Worm (Caenorhabditis elegans) whole organism, late embryonic: ENCODE measurements around the gene C24A3.9.

Experiments used
- C38D4.7 ChIP-seq: fragments of 200-800 bp; sonication (Bioruptor generic); optimal IDR thresholded peaks from 2 replicates; lab custom pipeline; 2018; ENCODE audit warnings: mild to moderate bottlenecking, missing genetic modification characterization, moderate library complexity, missing compliant biosample characterization
- F13H6.1 ChIP-seq: sonication (generic microtip); optimal IDR thresholded peaks from 2 replicates; lab custom pipeline; 2016; ENCODE audit warnings: missing genetic modification characterization, missing compliant biosample characterization
- Y22D7AL.16 ChIP-seq: sonication (generic microtip); optimal IDR thresholded peaks from 2 replicates; lab custom pipeline; 2016; ENCODE audit warnings: missing genetic modification characterization, missing compliant biosample characterization
- ceh-19 ChIP-seq: fragments of 200-800 bp; sonication (Bioruptor generic); optimal IDR thresholded peaks from 2 replicates; lab custom pipeline; 2018; ENCODE audit warnings: mild to moderate bottlenecking, missing genetic modification characterization, missing compliant biosample characterization
- ceh-2 ChIP-seq: sonication (generic microtip); optimal IDR thresholded peaks from 2 replicates; lab custom pipeline; 2016; ENCODE audit warnings: missing genotype, missing genetic modification characterization, missing compliant biosample characterization
- ceh-24 ChIP-seq: sonication (generic microtip); optimal IDR thresholded peaks from 2 replicates; lab custom pipeline; 2016; ENCODE audit warnings: mild to moderate bottlenecking, missing genetic modification characterization, missing compliant biosample characterization
- ceh-31 ChIP-seq: sonication (generic microtip); optimal IDR thresholded peaks from 2 replicates; lab custom pipeline; 2016; ENCODE audit warnings: missing genetic modification characterization, missing compliant biosample characterization
- ceh-34 ChIP-seq: sonication (generic microtip); optimal IDR thresholded peaks from 2 replicates; lab custom pipeline; 2016; ENCODE audit warnings: mild to moderate bottlenecking, missing genetic modification characterization, missing compliant biosample characterization
- ceh-45 ChIP-seq: fragments of 200-800 bp; sonication (Bioruptor generic); IDR thresholded peaks from 2 replicates; pipeline ENCODE4 v1.3.6; 2022; ENCODE audit warnings: missing genetic modification reagents, missing genetic modification characterization, missing compliant biosample characterization
- ceh-48 ChIP-seq: sonication (generic microtip); optimal IDR thresholded peaks from 2 replicates; lab custom pipeline; 2016; ENCODE audit warnings: missing genetic modification characterization, inconsistent platforms, missing compliant biosample characterization
- ceh-6 ChIP-seq: fragments of 200-800 bp; sonication (Bioruptor generic); optimal IDR thresholded peaks from 2 replicates; lab custom pipeline; 2018; ENCODE audit warnings: mild to moderate bottlenecking, missing genetic modification characterization, missing compliant biosample characterization
- ceh-9 ChIP-seq: sonication (generic microtip); optimal IDR thresholded peaks from 2 replicates; lab custom pipeline; 2016; ENCODE audit warnings: mild to moderate bottlenecking, missing genetic modification characterization, inconsistent platforms, missing compliant biosample characterization
- che-1 ChIP-seq: sonication (generic microtip); optimal IDR thresholded peaks from 2 replicates; lab custom pipeline; 2016; ENCODE audit warnings: mild to moderate bottlenecking, missing genetic modification characterization, missing compliant biosample characterization
- dve-1 ChIP-seq: sonication (generic microtip); optimal IDR thresholded peaks from 2 replicates; lab custom pipeline; 2017; ENCODE audit warnings: antibody characterized with exemption, mild to moderate bottlenecking, missing genetic modification characterization, missing compliant biosample characterization
- elt-4 ChIP-seq: sonication (generic microtip); optimal IDR thresholded peaks from 2 replicates; lab custom pipeline; 2016; ENCODE audit warnings: missing genetic modification characterization, missing compliant biosample characterization
- ets-4 ChIP-seq: sonication (generic microtip); optimal IDR thresholded peaks from 2 replicates; lab custom pipeline; 2016; ENCODE audit warnings: missing genetic modification characterization, missing compliant biosample characterization
- eyg-1 ChIP-seq: sonication (generic microtip); optimal IDR thresholded peaks from 2 replicates; lab custom pipeline; 2016; ENCODE audit warnings: missing genotype, missing genetic modification characterization, missing compliant biosample characterization
- fax-1 ChIP-seq: sonication (generic microtip); optimal IDR thresholded peaks from 2 replicates; lab custom pipeline; 2016; ENCODE audit warnings: missing genotype, missing genetic modification characterization, missing compliant biosample characterization
- fkh-10 ChIP-seq: fragments of 150-350 bp; optimal IDR thresholded peaks from 2 replicates; lab custom pipeline; 2014; ENCODE audit warnings: missing biosample characterization, missing genetic modification reagents, missing genetic modification characterization
- gmeb-2 ChIP-seq: sonication (generic microtip); optimal IDR thresholded peaks from 2 replicates; lab custom pipeline; 2016; ENCODE audit warnings: missing genetic modification characterization, inconsistent platforms, missing compliant biosample characterization
- hlh-30 ChIP-seq: sonication (generic microtip); optimal IDR thresholded peaks from 2 replicates; lab custom pipeline; 2017; ENCODE audit warnings: antibody characterized with exemption, missing genetic modification characterization, missing compliant biosample characterization; ENCODE audit not compliant: insufficient read depth
- hlh-6 ChIP-seq: sonication (generic microtip); optimal IDR thresholded peaks from 2 replicates; lab custom pipeline; 2016; ENCODE audit warnings: missing genotype, missing genetic modification characterization, missing compliant biosample characterization
- hlh-8 ChIP-seq: sonication (generic microtip); optimal IDR thresholded peaks from 2 replicates; lab custom pipeline; 2016; ENCODE audit warnings: missing genotype, missing genetic modification characterization, missing compliant biosample characterization
- lim-6 ChIP-seq: sonication (generic microtip); optimal IDR thresholded peaks from 2 replicates; lab custom pipeline; 2016; ENCODE audit warnings: missing genetic modification characterization, missing compliant biosample characterization
- lin-11 ChIP-seq: fragments of 200-800 bp; sonication (Bioruptor generic); optimal IDR thresholded peaks from 2 replicates; lab custom pipeline; 2018; ENCODE audit warnings: mild to moderate bottlenecking, missing genetic modification characterization, missing compliant biosample characterization
- madf-2 ChIP-seq: sonication (generic microtip); optimal IDR thresholded peaks from 2 replicates; lab custom pipeline; 2017; ENCODE audit warnings: missing genetic modification characterization, missing compliant biosample characterization
- nfya-1 ChIP-seq: sonication (generic microtip); optimal IDR thresholded peaks from 2 replicates; lab custom pipeline; 2017; ENCODE audit warnings: missing genetic modification characterization, mild to moderate bottlenecking, missing compliant biosample characterization, antibody characterized with exemption, moderate library complexity
- nhr-11 ChIP-seq: fragments of 150-350 bp; optimal IDR thresholded peaks from 2 replicates; lab custom pipeline; 2014; ENCODE audit warnings: missing biosample characterization, missing genetic modification characterization
- nhr-232 ChIP-seq: sonication (generic microtip); optimal IDR thresholded peaks from 2 replicates; lab custom pipeline; 2016; ENCODE audit warnings: missing genetic modification characterization, missing compliant biosample characterization
- pat-9 ChIP-seq: fragments of 200-800 bp; sonication (Bioruptor generic); optimal IDR thresholded peaks from 2 replicates; lab custom pipeline; 2018; ENCODE audit warnings: mild to moderate bottlenecking, missing genetic modification characterization, moderate library complexity, missing compliant biosample characterization
- pax-1 ChIP-seq: fragments of 150-350 bp; optimal IDR thresholded peaks from 2 replicates; lab custom pipeline; 2014; ENCODE audit warnings: missing biosample characterization, missing genetic modification characterization
- pros-1 ChIP-seq: fragments of 150-350 bp; optimal IDR thresholded peaks from 2 replicates; lab custom pipeline; 2014; ENCODE audit warnings: missing biosample characterization, missing genetic modification reagents, missing genetic modification characterization
- ref-2 ChIP-seq: sonication (generic microtip); optimal IDR thresholded peaks from 2 replicates; lab custom pipeline; 2016; ENCODE audit warnings: missing genetic modification characterization, missing compliant biosample characterization
- rnt-1 ChIP-seq: sonication (generic microtip); optimal IDR thresholded peaks from 2 replicates; lab custom pipeline; 2016; ENCODE audit warnings: missing genetic modification characterization, missing compliant biosample characterization
- sdc-2 ChIP-seq: sonication (generic microtip); optimal IDR thresholded peaks from 2 replicates; lab custom pipeline; 2016; ENCODE audit warnings: missing genotype, missing genetic modification characterization, missing compliant biosample characterization
- sox-4 ChIP-seq: sonication (generic microtip); optimal IDR thresholded peaks from 2 replicates; lab custom pipeline; 2017; ENCODE audit warnings: mild to moderate bottlenecking, missing genetic modification characterization, inconsistent platforms, missing compliant biosample characterization
- tbx-2 ChIP-seq: sonication (generic microtip); optimal IDR thresholded peaks from 2 replicates; lab custom pipeline; 2016; ENCODE audit warnings: missing genetic modification characterization, missing compliant biosample characterization
- ttx-3 ChIP-seq: sonication (generic microtip); optimal IDR thresholded peaks from 2 replicates; lab custom pipeline; 2016; ENCODE audit warnings: missing genetic modification reagents, missing genetic modification characterization, missing compliant biosample characterization
- unc-3 ChIP-seq, 2 experiments: fragments of 200-800 bp in 1 of 2; sonication (Bioruptor generic) in 1 of 2; sonication (generic microtip) in 1 of 2; conservative IDR thresholded peaks in 1 of 2; optimal IDR thresholded peaks in 1 of 2; 2 replicates each; pipeline versions ENCODE4 v1.3.6 to Lab custom; 2016 to 2022; ENCODE audit warnings: missing compliant biosample characterization in 2 of 2, missing genetic modification characterization in 2 of 2, missing genetic modification reagents in 1 of 2
- unc-42 ChIP-seq: sonication (generic microtip); optimal IDR thresholded peaks from 2 replicates; lab custom pipeline; 2016; ENCODE audit warnings: missing genotype, missing genetic modification characterization, missing compliant biosample characterization
- unc-55 ChIP-seq: sonication (generic microtip); optimal IDR thresholded peaks from 2 replicates; lab custom pipeline; 2017; ENCODE audit warnings: missing biosample characterization, missing genetic modification reagents, missing genetic modification characterization
- unc-86 ChIP-seq: sonication (generic microtip); optimal IDR thresholded peaks from 2 replicates; lab custom pipeline; 2016; ENCODE audit warnings: missing genetic modification characterization, missing compliant biosample characterization

The C24A3.9 gene

ce11 chrX:9011471-9011870 is 1.2 kb upstream of the C24A3.9 start:
- TF ChIP-seq sdc-2 (tag; lab: Kevin White, UChicago): no peak
- no peak for TF ChIP-seq pros-1 (tag; lab: Kevin White, UChicago)
- no peak for TF ChIP-seq C38D4.7 (GFP tag; lab: Kevin White, UChicago)

- TF ChIP-seq fax-1: no peak
- TF ChIP-seq ceh-31 (tag; lab: Kevin White, UChicago): no peak
- no peak for TF ChIP-seq ceh-6 (GFP tag; lab: Kevin White, UChicago)
- TF ChIP-seq fkh-10: no peak
- TF ChIP-seq F13H6.1 (tag; lab: Kevin White, UChicago): no peak
- no peak for TF ChIP-seq ttx-3 (tag; lab: Kevin White, UChicago)
- TF ChIP-seq hlh-30 (tag; lab: Kevin White, UChicago): no peak
Observed at ce11 chrX:8998809-8999208, 11.5 kb downstream of the C24A3.9 start, which contains the start of gene C24A3.1. TSS of gene C24A3.1 (plus strand) at chrX:8999071.

- no peak for TF ChIP-seq eyg-1 (tag; lab: Kevin White, UChicago)
- peak; percentile 28 for TF ChIP-seq unc-42 (tag; lab: Kevin White, UChicago)
Observed at ce11 chrX:8997450-8998075, 12.8 kb downstream of the C24A3.9 start, which contains the start of gene C24A3.2. TSS of gene C24A3.2 (plus strand) at chrX:8997500.

ce11 chrX:8996496-8997116 is 13.7 kb downstream of the C24A3.9 start:
- TF ChIP-seq madf-2 (tag; lab: Kevin White, UChicago): no peak
- no peak for TF ChIP-seq pax-1
- peak; percentile 78 for TF ChIP-seq unc-42 (tag; lab: Kevin White, UChicago)
- no peak for TF ChIP-seq dve-1 (tag; lab: Kevin White, UChicago)
- no peak for TF ChIP-seq unc-3 (GFP tag; conservative IDR thresholded peaks at IDR 0.05; lab: Robert Waterston, UW)
- no peak for TF ChIP-seq unc-3 (tag; optimal IDR thresholded peaks at IDR 0.05; lab: Kevin White, UChicago)
- no peak for TF ChIP-seq rnt-1 (tag; lab: Kevin White, UChicago)
- TF ChIP-seq nhr-11 (tag; lab: Kevin White, UChicago): no peak
- peak; percentile 34 for TF ChIP-seq hlh-6 (tag; lab: Kevin White, UChicago)
- TF ChIP-seq nhr-232 (tag; lab: Kevin White, UChicago): no peak
- TF ChIP-seq fax-1: no peak
- TF ChIP-seq sox-4: no peak
- TF ChIP-seq, all 69 proteins: peak for 2

- TF ChIP-seq ceh-2 (tag; lab: Kevin White, UChicago): no peak
- no peak for TF ChIP-seq unc-86 (tag; lab: Kevin White, UChicago)
- TF ChIP-seq fax-1: no peak
- no peak for TF ChIP-seq ets-4 (tag; lab: Kevin White, UChicago)
- no peak for TF ChIP-seq nhr-11 (tag; lab: Kevin White, UChicago)
- TF ChIP-seq ceh-34 (tag; lab: Kevin White, UChicago): peak; percentile 30
- TF ChIP-seq rnt-1 (tag; lab: Kevin White, UChicago): peak; percentile 28
- peak; percentile 40 for TF ChIP-seq sox-4
- no peak for TF ChIP-seq lin-11 (tag; lab: Kevin White, UChicago)
- TF ChIP-seq ceh-48: peak; percentile 78
- no peak for TF ChIP-seq ceh-24 (tag; lab: Kevin White, UChicago)
- no peak for TF ChIP-seq hlh-8
- TF ChIP-seq Y22D7AL.16 (tag; lab: Kevin White, UChicago): peak; percentile 8
- TF ChIP-seq elt-4 (tag; lab: Kevin White, UChicago): no peak
- TF ChIP-seq gmeb-2 (tag; lab: Kevin White, UChicago): no peak
- TF ChIP-seq ceh-19 (GFP tag; lab: Kevin White, UChicago): peak; percentile 60
- peak; percentile 37 for TF ChIP-seq sdc-2 (tag; lab: Kevin White, UChicago)
- TF ChIP-seq ref-2 (tag; lab: Kevin White, UChicago): peak; percentile 4
- TF ChIP-seq nfya-1 (tag; lab: Kevin White, UChicago): peak; percentile 28
- TF ChIP-seq ceh-31 (tag; lab: Kevin White, UChicago): peak; percentile 79
- 0 out of 2 replicates have a peak, but pooled peaks have one; percentile 38 for TF ChIP-seq ceh-45 (GFP tag; lab: Robert Waterston, UW)
- peak; percentile 11 for TF ChIP-seq unc-55 (GFP tag; lab: Kevin White, UChicago)
- peak; percentile 3 for TF ChIP-seq madf-2 (tag; lab: Kevin White, UChicago)
- TF ChIP-seq pat-9: no peak
- no peak for TF ChIP-seq lim-6
- TF ChIP-seq tbx-2 (tag; lab: Kevin White, UChicago): peak; percentile 74
- TF ChIP-seq che-1 (tag; lab: Kevin White, UChicago): peak; percentile 13
- TF ChIP-seq ceh-9: no peak
Observed at ce11 chrX:8995527-8995946, 14.8 kb downstream of the C24A3.9 start.
